Fruit fly (Drosophila melanogaster) whole organism, embryonic: ENCODE results near the gene CG2962.

Experiments
- Abd-B ChIP-seq: fragments of 200-800 bp; sonication (Bioruptor generic); optimal IDR thresholded peaks from 2 replicates; lab custom pipeline; 2018; ENCODE audit warnings: missing biosample characterization, mild to moderate bottlenecking, missing genetic modification characterization, moderate library complexity
- B-H2 ChIP-seq: fragments of 200-800 bp; sonication (Bioruptor generic); optimal IDR thresholded peaks from 2 replicates; lab custom pipeline; 2018; ENCODE audit warnings: missing biosample characterization, mild to moderate bottlenecking, missing genetic modification characterization
- Bdp1 ChIP-seq: fragments of 200-800 bp; sonication (Bioruptor generic); optimal IDR thresholded peaks from 3 replicates; lab custom pipeline; 2016; ENCODE audit warnings: missing biosample characterization, missing genetic modification characterization
- Bgb ChIP-seq: fragments of 200-800 bp; sonication (Bioruptor generic); IDR thresholded peaks from 2 replicates; pipeline ENCODE4 v1.3.6; 2022; ENCODE audit warnings: missing biosample characterization, missing genetic modification characterization; ENCODE audit not compliant: partially characterized antibody
- C15 ChIP-seq: fragments of 200-800 bp; sonication (Bioruptor generic); IDR thresholded peaks from 3 replicates; pipeline ENCODE4 v1.3.6; 2022; ENCODE audit warnings: missing biosample characterization, missing genetic modification characterization
- CG10267 ChIP-seq: fragments of 200-800 bp; sonication (Bioruptor generic); optimal IDR thresholded peaks from 2 replicates; lab custom pipeline; 2018; ENCODE audit warnings: missing biosample characterization, mild to moderate bottlenecking, missing genetic modification characterization, moderate library complexity
- CG11085 ChIP-seq: fragments of 200-800 bp; sonication (Bioruptor generic); IDR thresholded peaks from 2 replicates; pipeline ENCODE4 v1.3.6; 2022; ENCODE audit warnings: missing biosample characterization, missing genetic modification characterization
- CG11723 ChIP-seq: fragments of 200-800 bp; sonication (Bioruptor generic); optimal IDR thresholded peaks from 2 replicates; lab custom pipeline; 2017; ENCODE audit warnings: missing biosample characterization, mild to moderate bottlenecking, missing genetic modification characterization
- CG12236 ChIP-seq: fragments of 200-800 bp; sonication (Bioruptor generic); optimal IDR thresholded peaks from 2 replicates; lab custom pipeline; 2016; ENCODE audit warnings: missing biosample characterization, missing genetic modification characterization
- CG12659 ChIP-seq: fragments of 200-800 bp; sonication (Bioruptor generic); optimal IDR thresholded peaks from 3 replicates; lab custom pipeline; 2017; ENCODE audit warnings: mild to moderate bottlenecking, missing biosample characterization, missing genetic modification reagents, missing genetic modification characterization
- CG14050 ChIP-seq: fragments of 200-800 bp; sonication (Bioruptor generic); IDR thresholded peaks from 3 replicates; pipeline ENCODE4 v1.3.6; 2022; ENCODE audit warnings: missing biosample characterization, missing genetic modification characterization
- CG14860 ChIP-seq: fragments of 200-800 bp; sonication (Bioruptor generic); IDR thresholded peaks from 3 replicates; pipeline ENCODE4 v1.3.6; 2022; ENCODE audit warnings: missing biosample characterization, missing genetic modification characterization; ENCODE audit not compliant: partially characterized antibody
- CG15011 ChIP-seq: fragments of 200-800 bp; sonication (Bioruptor generic); optimal IDR thresholded peaks from 3 replicates; lab custom pipeline; 2018; ENCODE audit warnings: missing biosample characterization, mild to moderate bottlenecking, missing genetic modification characterization
- CG17359 ChIP-seq: fragments of 200-800 bp; sonication (Bioruptor generic); optimal IDR thresholded peaks from 3 replicates; lab custom pipeline; 2018; ENCODE audit warnings: missing biosample characterization, mild to moderate bottlenecking, missing genetic modification characterization, moderate library complexity
- CG17829 ChIP-seq: fragments of 200-800 bp; optimal IDR thresholded peaks from 2 replicates; lab custom pipeline; 2019; ENCODE audit warnings: missing biosample characterization, mild to moderate bottlenecking, missing genetic modification characterization, moderate library complexity
- CG18599 ChIP-seq: fragments of 200-800 bp; sonication (Bioruptor generic); optimal IDR thresholded peaks from 3 replicates; lab custom pipeline; 2017; ENCODE audit warnings: missing biosample characterization, missing genetic modification characterization, mild to moderate bottlenecking, moderate library complexity, missing genetic modification reagents
- CG2889 ChIP-seq: fragments of 200-800 bp; sonication (Bioruptor generic); IDR thresholded peaks from 3 replicates; pipeline ENCODE4 v1.3.6; 2022; ENCODE audit warnings: missing biosample characterization, missing genetic modification characterization
- CG43689 ChIP-seq: fragments of 200-800 bp; sonication (Bioruptor generic); IDR thresholded peaks from 2 replicates; pipeline ENCODE4 v1.3.6; 2022; ENCODE audit warnings: missing biosample characterization, missing genetic modification characterization
- CG6765 ChIP-seq: fragments of 200-800 bp; sonication (Bioruptor generic); optimal IDR thresholded peaks from 3 replicates; lab custom pipeline; 2017; ENCODE audit warnings: missing biosample characterization, mild to moderate bottlenecking, missing genetic modification characterization
- CG7372 ChIP-seq: fragments of 200-800 bp; sonication (Bioruptor generic); IDR thresholded peaks from 2 replicates; pipeline ENCODE4 v1.3.6; 2022; ENCODE audit warnings: missing biosample characterization, missing genetic modification characterization
- CG7839 ChIP-seq: fragments of 200-800 bp; sonication (Bioruptor generic); optimal IDR thresholded peaks from 3 replicates; lab custom pipeline; 2018; ENCODE audit warnings: missing biosample characterization, mild to moderate bottlenecking, missing genetic modification characterization, moderate library complexity
- CG8089 ChIP-seq: fragments of 200-800 bp; sonication (Bioruptor generic); optimal IDR thresholded peaks from 3 replicates; lab custom pipeline; 2016; ENCODE audit warnings: missing biosample characterization, missing genetic modification characterization
- CG8359 ChIP-seq: fragments of 200-800 bp; sonication (Bioruptor generic); optimal IDR thresholded peaks from 2 replicates; lab custom pipeline; 2017; ENCODE audit warnings: missing biosample characterization, mild to moderate bottlenecking, missing genetic modification characterization, borderline replicate concordance
- CTCF ChIP-seq: fragments of 200-800 bp; sonication (Bioruptor generic); optimal IDR thresholded peaks from 2 replicates; lab custom pipeline; 2017; ENCODE audit warnings: missing biosample characterization, mild to moderate bottlenecking, missing genetic modification characterization, moderate library complexity
- CoRest ChIP-seq: fragments of 200-800 bp; sonication (Bioruptor generic); optimal IDR thresholded peaks from 3 replicates; lab custom pipeline; 2018; ENCODE audit warnings: missing biosample characterization, mild to moderate bottlenecking, missing genetic modification characterization, moderate library complexity
- Drgx ChIP-seq: fragments of 200-800 bp; sonication (Bioruptor generic); IDR thresholded peaks from 2 replicates; pipeline ENCODE4 v1.3.6; 2022; ENCODE audit warnings: missing biosample characterization, missing genetic modification characterization
- E2f2 ChIP-seq: fragments of 200-800 bp; sonication (Bioruptor generic); IDR thresholded peaks from 2 replicates; pipeline ENCODE4 v1.3.6; 2022; ENCODE audit warnings: missing biosample characterization, missing genetic modification characterization
- Ets65A ChIP-seq: fragments of 200-800 bp; sonication (Bioruptor generic); peaks from one replicate; lab custom pipeline; 2016; ENCODE audit warnings: missing biosample characterization, missing genetic modification characterization
- Gsc ChIP-seq: fragments of 200-800 bp; sonication (Bioruptor generic); IDR thresholded peaks from 2 replicates; pipeline ENCODE4 v1.3.6; 2022; ENCODE audit warnings: missing biosample characterization, missing genetic modification characterization
- HLHmδ ChIP-seq: fragments of 200-800 bp; sonication (Bioruptor generic); optimal IDR thresholded peaks from 2 replicates; lab custom pipeline; 2018; ENCODE audit warnings: missing biosample characterization, mild to moderate bottlenecking, missing genetic modification characterization, moderate library complexity
- HmgD ChIP-seq: fragments of 200-800 bp; sonication (Bioruptor generic); optimal IDR thresholded peaks from 3 replicates; lab custom pipeline; 2016; ENCODE audit warnings: missing biosample characterization, missing genetic modification characterization
- NFAT ChIP-seq: fragments of 200-800 bp; sonication (Bioruptor generic); IDR thresholded peaks from 2 replicates; pipeline ENCODE4 v1.3.6; 2022; ENCODE audit warnings: missing biosample characterization, missing genetic modification characterization
- Opbp ChIP-seq: fragments of 200-800 bp; sonication (Bioruptor generic); IDR thresholded peaks from 3 replicates; pipeline ENCODE4 v1.3.6; 2022; ENCODE audit warnings: missing biosample characterization, missing genetic modification characterization; ENCODE audit not compliant: partially characterized antibody
- Sox100B ChIP-seq: fragments of 200-800 bp; sonication (Bioruptor generic); optimal IDR thresholded peaks from 3 replicates; lab custom pipeline; 2018; ENCODE audit warnings: missing biosample characterization, mild to moderate bottlenecking, missing genetic modification characterization
- Sox102F ChIP-seq: fragments of 200-800 bp; sonication (Bioruptor generic); optimal IDR thresholded peaks from 2 replicates; lab custom pipeline; 2018; ENCODE audit warnings: missing biosample characterization, mild to moderate bottlenecking, missing genetic modification characterization, moderate library complexity
- aop ChIP-seq: fragments of 200-800 bp; sonication (Bioruptor generic); IDR thresholded peaks from 2 replicates; pipeline ENCODE4 v1.3.6; 2022; ENCODE audit warnings: missing biosample characterization, missing genetic modification characterization
- ap ChIP-seq: fragments of 200-800 bp; sonication (Bioruptor generic); IDR thresholded peaks from 2 replicates; pipeline ENCODE4 v1.3.6; 2022; ENCODE audit warnings: missing biosample characterization, missing genetic modification characterization
- dati ChIP-seq: fragments of 200-800 bp; sonication (Bioruptor generic); IDR thresholded peaks from 2 replicates; pipeline ENCODE4 v1.3.6; 2022; ENCODE audit warnings: missing biosample characterization, missing genetic modification characterization
- en ChIP-seq: fragments of 200-800 bp; sonication (Bioruptor generic); optimal IDR thresholded peaks from 2 replicates; lab custom pipeline; 2016; ENCODE audit warnings: missing biosample characterization, missing genetic modification characterization
- exex ChIP-seq: fragments of 200-800 bp; sonication (Bioruptor generic); optimal IDR thresholded peaks from 4 replicates; lab custom pipeline; 2018; ENCODE audit warnings: missing biosample characterization, mild to moderate bottlenecking, missing genetic modification characterization, moderate library complexity
- gem ChIP-seq: fragments of 200-800 bp; sonication (Bioruptor generic); optimal IDR thresholded peaks from 2 replicates; lab custom pipeline; 2019; ENCODE audit warnings: missing biosample characterization, mild to moderate bottlenecking, missing genetic modification characterization, moderate library complexity
- ind ChIP-seq: fragments of 200-800 bp; sonication (Bioruptor generic); optimal IDR thresholded peaks from 3 replicates; lab custom pipeline; 2016; ENCODE audit warnings: missing biosample characterization, missing genetic modification characterization
- kah ChIP-seq: fragments of 200-800 bp; sonication (Bioruptor generic); optimal IDR thresholded peaks from 2 replicates; lab custom pipeline; 2018; ENCODE audit warnings: missing biosample characterization, mild to moderate bottlenecking, missing genetic modification characterization
- mam ChIP-seq: fragments of 200-800 bp; sonication (Bioruptor generic); optimal IDR thresholded peaks from 3 replicates; lab custom pipeline; 2016; ENCODE audit warnings: missing biosample characterization, missing genetic modification characterization
- nau ChIP-seq: fragments of 200-800 bp; sonication (Bioruptor generic); optimal IDR thresholded peaks from 3 replicates; lab custom pipeline; 2017; ENCODE audit warnings: missing biosample characterization, mild to moderate bottlenecking, missing genetic modification characterization, missing genetic modification reagents
- pnt ChIP-seq: fragments of 200-800 bp; sonication (Bioruptor generic); optimal IDR thresholded peaks from 3 replicates; lab custom pipeline; 2016; ENCODE audit warnings: missing biosample characterization, missing genetic modification characterization
- pzg ChIP-seq: fragments of 200-800 bp; sonication (Bioruptor generic); optimal IDR thresholded peaks from 3 replicates; lab custom pipeline; 2018; ENCODE audit warnings: missing biosample characterization, mild to moderate bottlenecking, missing genetic modification characterization, moderate library complexity
- sens ChIP-seq: fragments of 200-800 bp; sonication (Bioruptor generic); peaks from one replicate; lab custom pipeline; 2016; ENCODE audit warnings: missing biosample characterization, missing genetic modification characterization
- seq ChIP-seq: fragments of 200-800 bp; sonication (Bioruptor generic); IDR thresholded peaks from 2 replicates; pipeline ENCODE4 v1.3.6; 2022; ENCODE audit warnings: missing biosample characterization, missing genetic modification characterization
- slp2 ChIP-seq: fragments of 200-800 bp; sonication (Bioruptor generic); optimal IDR thresholded peaks from 2 replicates; lab custom pipeline; 2016; ENCODE audit warnings: missing biosample characterization, missing genetic modification characterization
- tll ChIP-seq, 2 experiments: fragments of 200-800 bp in 1 of 2; fragments of >200 bp in 1 of 2; sonication (Bioruptor generic) in 1 of 2; optimal IDR thresholded peaks; 2 replicates each; lab custom pipeline; 2017 to 2019; ENCODE audit warnings: missing biosample characterization in 2 of 2, missing genetic modification characterization in 2 of 2, mild to moderate bottlenecking in 1 of 2, moderate library complexity in 1 of 2
- vfl ChIP-seq: fragments of 200-800 bp; sonication (Bioruptor generic); optimal IDR thresholded peaks from 2 replicates; lab custom pipeline; 2016; ENCODE audit warnings: missing biosample characterization, missing genetic modification characterization
- zfh1 ChIP-seq: fragments of 200-800 bp; sonication (Bioruptor generic); IDR thresholded peaks from 3 replicates; pipeline ENCODE4 v1.3.6; 2022; ENCODE audit warnings: missing biosample characterization, missing genetic modification characterization

CG2962 gene

dm6 chrX:10252745-10253144 is 36.3 kb upstream of the CG2962 start (continued):
- no peak for TF ChIP-seq dati
- TF ChIP-seq slp2 (GFP tag; lab: Kevin White, UChicago): no peak
- TF ChIP-seq C15 (GFP tag; lab: Robert Waterston, UW): no peak
- TF ChIP-seq HLHmδ (GFP tag; lab: Kevin White, UChicago): no peak
- peak; percentile 12 for TF ChIP-seq CoRest
- peak; percentile 89 for TF ChIP-seq CTCF
- no peak for TF ChIP-seq Sox100B (GFP tag; lab: Kevin White, UChicago)
- TF ChIP-seq Ets65A (GFP tag; lab: Kevin White, UChicago): peak; percentile 24
- no peak for TF ChIP-seq vfl (GFP tag; lab: Kevin White, UChicago)
- TF ChIP-seq CG11723: no peak
- no peak for TF ChIP-seq ap (GFP tag; lab: Robert Waterston, UW)
- TF ChIP-seq ind (GFP tag; lab: Kevin White, UChicago): no peak
- no peak for TF ChIP-seq Drgx (GFP tag; lab: Robert Waterston, UW)
- TF ChIP-seq E2f2 (GFP tag; lab: Robert Waterston, UW): no peak
- no peak for TF ChIP-seq CG15011 (GFP tag; lab: Kevin White, UChicago)
- TF ChIP-seq zfh1 (GFP tag; lab: Robert Waterston, UW): no peak
- no peak for TF ChIP-seq Abd-B (GFP tag; lab: Kevin White, UChicago)
- TF ChIP-seq CG17359: no peak
- no peak for TF ChIP-seq seq (GFP tag; lab: Robert Waterston, UW)
- TF ChIP-seq CG14860 (GFP tag; lab: Robert Waterston, UW): 0 out of 3 replicates have a peak, but pooled peaks have one; percentile 11
- no peak for TF ChIP-seq exex (tag; lab: Kevin White, UChicago)
- TF ChIP-seq CG12236 (GFP tag; lab: Kevin White, UChicago): no peak
- TF ChIP-seq nau (GFP tag; lab: Kevin White, UChicago): no peak
- TF ChIP-seq CG12659: no peak
- TF ChIP-seq gem (tag; lab: Kevin White, UChicago): no peak
- no peak for TF ChIP-seq CG8359 (GFP tag; lab: Kevin White, UChicago)
- TF ChIP-seq CG8089: no peak
- TF ChIP-seq CG7372 (GFP tag; lab: Robert Waterston, UW): peak; percentile 72
- TF ChIP-seq Bgb (GFP tag; lab: Robert Waterston, UW): peak; percentile 39
- TF ChIP-seq CG43689 (GFP tag; lab: Robert Waterston, UW): no peak
- TF ChIP-seq kah (GFP tag; lab: Kevin White, UChicago): no peak
- no peak for TF ChIP-seq CG10267
- no peak for TF ChIP-seq en
- no peak for TF ChIP-seq pzg (GFP tag; lab: Kevin White, UChicago)
- no peak for TF ChIP-seq CG11085 (GFP tag; lab: Robert Waterston, UW)
- no peak for TF ChIP-seq CG6765 (GFP tag; lab: Kevin White, UChicago)
- TF ChIP-seq HmgD: no peak
- TF ChIP-seq pnt (GFP tag; lab: Kevin White, UChicago): no peak
- no peak for TF ChIP-seq CG17829 (tag; lab: Kevin White, UChicago)
- no peak for TF ChIP-seq CG18599 (GFP tag; lab: Kevin White, UChicago)
- TF ChIP-seq CG7839 (tag; lab: Kevin White, UChicago): no peak
- no peak for TF ChIP-seq CG14050 (GFP tag; lab: Robert Waterston, UW)
- TF ChIP-seq sens (GFP tag; lab: Kevin White, UChicago): peak; percentile 36
- no peak for TF ChIP-seq mam (GFP tag; lab: Kevin White, UChicago)
- TF ChIP-seq tll (GFP tag; optimal IDR thresholded peaks at IDR 0.05; lab: Kevin White, UChicago): no peak
- TF ChIP-seq Bdp1 (GFP tag; lab: Kevin White, UChicago): no peak
- TF ChIP-seq Sox102F (GFP tag; lab: Kevin White, UChicago): no peak
- TF ChIP-seq NFAT (GFP tag; lab: Robert Waterston, UW): no peak
- no peak for TF ChIP-seq Gsc (GFP tag; lab: Robert Waterston, UW)
- no peak for TF ChIP-seq aop (GFP tag; lab: Robert Waterston, UW)
- no peak for TF ChIP-seq CG2889 (GFP tag; lab: Robert Waterston, UW)
- TF ChIP-seq Opbp (GFP tag; lab: Robert Waterston, UW): peak; percentile 31; the same call in 1 of the 3 replicates
- no peak for TF ChIP-seq B-H2 (GFP tag; lab: Kevin White, UChicago)
